Fruit fly (Drosophila melanogaster): ENCODE results near the gene CG9192.

Gene CG9192

DNA sequence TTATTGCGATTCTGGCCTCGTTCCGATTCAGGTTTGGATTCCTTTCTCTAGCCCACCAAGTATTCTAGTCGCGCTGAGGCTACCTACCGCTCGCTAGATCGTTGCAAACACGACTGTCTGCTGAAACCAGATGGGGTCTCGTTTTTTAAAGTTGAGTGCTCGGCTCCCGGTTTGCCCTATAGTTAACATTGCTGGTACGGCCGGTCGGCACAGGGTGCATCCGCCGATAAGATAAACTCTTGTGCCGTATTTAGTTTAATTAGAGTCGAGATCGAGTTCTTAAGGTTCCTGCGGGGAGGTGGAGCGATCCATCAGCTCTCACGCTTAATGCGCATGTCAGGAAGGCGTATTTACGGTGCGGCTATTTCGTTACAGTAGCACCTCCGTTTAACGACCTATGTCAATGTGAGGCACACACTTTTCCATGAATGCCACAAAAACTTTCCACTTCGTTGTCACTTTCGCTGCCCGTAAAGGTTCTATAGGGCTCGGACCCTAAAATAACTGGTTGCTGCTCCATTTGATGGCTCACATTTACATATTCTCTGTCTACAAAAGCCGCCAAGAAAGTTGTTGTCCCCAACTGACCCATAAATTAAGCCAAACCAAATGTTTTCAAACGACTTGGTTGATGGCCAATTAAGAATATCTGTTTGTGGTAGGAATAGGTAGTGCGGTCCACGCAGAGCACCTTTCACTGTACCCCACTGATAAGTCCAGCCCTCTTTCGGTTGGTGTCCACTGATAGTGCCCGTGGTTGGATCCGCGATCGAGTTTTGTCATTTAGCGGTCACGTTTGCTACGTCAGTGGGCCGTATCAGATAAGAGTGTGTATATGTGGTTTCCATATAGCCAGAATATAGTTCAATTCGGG lies 33.2 kb downstream of the CG9192 start, which contains the start of gene CG9119 (continued):
- no peak for TF ChIP-seq MESR4 (GFP tag; optimal IDR thresholded peaks at IDR 0.05)
- peak; percentile 72 for TF ChIP-seq Oli (tag; optimal IDR thresholded peaks at IDR 0.05)
- no peak for TF ChIP-seq CG5953 (GFP tag; IDR thresholded peaks at IDR 0.05)
- TF ChIP-seq cad (GFP tag; optimal IDR thresholded peaks at IDR 0.05), result no peak
- TF ChIP-seq lilli (GFP tag; optimal IDR thresholded peaks at IDR 0.05), result peak; percentile 72
- TF ChIP-seq insv (GFP tag; optimal IDR thresholded peaks at IDR 0.05), result no peak
- no peak for TF ChIP-seq CG16779 (GFP tag; IDR thresholded peaks at IDR 0.05)
- TF ChIP-seq Fer2 (tag; optimal IDR thresholded peaks at IDR 0.05), result peak; percentile 12
- no peak for TF ChIP-seq Dref (GFP tag; IDR thresholded peaks at IDR 0.05)
- no peak for TF ChIP-seq gro (GFP tag; optimal IDR thresholded peaks at IDR 0.05)
- TF ChIP-seq Dip2 (GFP tag; IDR thresholded peaks at IDR 0.05), result peak; percentile 11; the same call in 1 of the 2 replicates
- TF ChIP-seq CG9727 (GFP tag; optimal IDR thresholded peaks at IDR 0.05), result peak; percentile 69
- no peak for TF ChIP-seq kah (GFP tag; optimal IDR thresholded peaks at IDR 0.05)
- TF ChIP-seq CG7357 (GFP tag; IDR thresholded peaks at IDR 0.05), result 0 out of 3 replicates have a peak, but pooled peaks have one; percentile 36
- no peak; the same call in 1 of the 2 replicates for TF ChIP-seq CG32772 (GFP tag; IDR thresholded peaks at IDR 0.05)
- peak; percentile 36; the same call in 1 of the 3 replicates for TF ChIP-seq zfh1 (GFP tag; IDR thresholded peaks at IDR 0.05)
- TF ChIP-seq Nf-YB (GFP tag; optimal IDR thresholded peaks at IDR 0.05), result peak; percentile 10
- TF ChIP-seq CG18476 (GFP tag; optimal IDR thresholded peaks at IDR 0.05), result peak; percentile 32
- TF ChIP-seq mld (GFP tag; IDR thresholded peaks at IDR 0.05; ENCODE audit: partially characterized antibody), result no peak
- no peak for TF ChIP-seq corto (GFP tag; optimal IDR thresholded peaks at IDR 0.05)
- no peak for TF ChIP-seq CG15073 (GFP tag; optimal IDR thresholded peaks at IDR 0.05)
- TF ChIP-seq CG3838 (GFP tag; optimal IDR thresholded peaks at IDR 0.05), result no peak
- TF ChIP-seq CG14441 (GFP tag; IDR thresholded peaks at IDR 0.05), result peak; percentile 51
- TF ChIP-seq CG1792 (GFP tag; optimal IDR thresholded peaks at IDR 0.05), result peak; percentile 34
- TF ChIP-seq CG8944 (GFP tag; optimal IDR thresholded peaks at IDR 0.05), result peak; percentile 62
- TF ChIP-seq CG12391 (tag; optimal IDR thresholded peaks at IDR 0.05), result peak; percentile 64
- peak; percentile 37 for TF ChIP-seq CG11723 (GFP tag; optimal IDR thresholded peaks at IDR 0.05)
- peak; percentile 74 for TF ChIP-seq CG18262 (tag; optimal IDR thresholded peaks at IDR 0.05)
- TF ChIP-seq Rx (GFP tag; IDR thresholded peaks at IDR 0.05), result no peak
- TF ChIP-seq chinmo (GFP tag; IDR thresholded peaks at IDR 0.05; ENCODE audit: partially characterized antibody), result 0 out of 4 replicates have a peak, but pooled peaks have one; percentile 33
- no peak for TF ChIP-seq CG18011 (GFP tag; optimal IDR thresholded peaks at IDR 0.05)
- TF ChIP-seq CG4707 (GFP tag; optimal IDR thresholded peaks at IDR 0.05), result no peak
- no peak for TF ChIP-seq CG2875 (GFP tag; optimal IDR thresholded peaks at IDR 0.05)
- TF ChIP-seq vfl (GFP tag; optimal IDR thresholded peaks at IDR 0.05), result peak; percentile 48
- no peak for TF ChIP-seq CG8290 (GFP tag; optimal IDR thresholded peaks at IDR 0.05)
- peak in 1 of 2 experiments; percentile 35 for TF ChIP-seq CG8290 (tag; optimal IDR thresholded peaks at IDR 0.05)
- TF ChIP-seq Kr (GFP tag; optimal IDR thresholded peaks at IDR 0.05), result peak; percentile 25
- no peak for TF ChIP-seq Doc3 (GFP tag; IDR thresholded peaks at IDR 0.05; ENCODE audit: partially characterized antibody)
- TF ChIP-seq CG4282 (GFP tag; optimal IDR thresholded peaks at IDR 0.05), result peak; percentile 25
- no peak for TF ChIP-seq sim (GFP tag; IDR thresholded peaks at IDR 0.05)
- peak; percentile 69 for TF ChIP-seq D19B (GFP tag; optimal IDR thresholded peaks at IDR 0.05)
- peak; percentile 86 for TF ChIP-seq Med (GFP tag)
- peak; percentile 50 for TF ChIP-seq CG13894 (tag; optimal IDR thresholded peaks at IDR 0.05)
- TF ChIP-seq bab2 (GFP tag; optimal IDR thresholded peaks at IDR 0.05), result peak; percentile 37
- TF ChIP-seq yki (optimal IDR thresholded peaks at IDR 0.05), result no peak
- TF ChIP-seq wek (GFP tag; optimal IDR thresholded peaks at IDR 0.05), result peak; percentile 7
- TF ChIP-seq hkb (optimal IDR thresholded peaks at IDR 0.05), result no peak
- TF ChIP-seq hkb (GFP tag; IDR thresholded peaks at IDR 0.05), result peak; percentile 59; the same call in 1 of the 2 replicates
- TF ChIP-seq zf30C (GFP tag; optimal IDR thresholded peaks at IDR 0.05), result no peak
- no peak for TF ChIP-seq Neu2 (GFP tag; optimal IDR thresholded peaks at IDR 0.05; ENCODE audit: borderline replicate concordance)

All from whole organism, embryonic.